Fruit fly (Drosophila melanogaster) whole organism, embryonic: ENCODE results near the gene CG9269.

Source experiments
- CG11398 ChIP-seq: fragments of 200-800 bp; sonication (Bioruptor generic); optimal IDR thresholded peaks from 2 replicates; lab custom pipeline; 2016; ENCODE audit warnings: missing biosample characterization, missing genetic modification characterization
- CG11504 ChIP-seq: fragments of 200-800 bp; sonication (Bioruptor generic); optimal IDR thresholded peaks from 3 replicates; lab custom pipeline; 2019; ENCODE audit warnings: missing biosample characterization, mild to moderate bottlenecking, missing genetic modification characterization, moderate library complexity
- CG11696 ChIP-seq: fragments of 200-800 bp; sonication (Bioruptor generic); IDR thresholded peaks from 2 replicates; pipeline ENCODE4 v1.3.6; 2022; ENCODE audit warnings: missing biosample characterization, missing genetic modification characterization
- CG12104 ChIP-seq: fragments of 200-800 bp; sonication (Bioruptor generic); optimal IDR thresholded peaks from 3 replicates; lab custom pipeline; 2016; ENCODE audit warnings: missing biosample characterization, missing genetic modification characterization
- CG1233 ChIP-seq: fragments of 200-800 bp; sonication (Bioruptor generic); optimal IDR thresholded peaks from 4 replicates; lab custom pipeline; 2018; ENCODE audit warnings: missing biosample characterization, mild to moderate bottlenecking, missing genetic modification characterization
- CG13287 ChIP-seq: fragments of 200-800 bp; sonication (Bioruptor generic); IDR thresholded peaks from 2 replicates; pipeline ENCODE4 v1.3.6; 2022; ENCODE audit warnings: missing biosample characterization, missing genetic modification characterization; ENCODE audit not compliant: partially characterized antibody
- CG16813 ChIP-seq: fragments of 200-800 bp; sonication (Bioruptor generic); IDR thresholded peaks from 3 replicates; pipeline ENCODE4 v1.3.6; 2022; ENCODE audit warnings: missing biosample characterization, missing genetic modification characterization; ENCODE audit not compliant: partially characterized antibody
- CG18011 ChIP-seq: fragments of 200-800 bp; sonication (Bioruptor generic); optimal IDR thresholded peaks from 2 replicates; lab custom pipeline; 2017; ENCODE audit warnings: missing biosample characterization, missing genetic modification characterization, mild to moderate bottlenecking, moderate library complexity, missing genotype
- CG18599 ChIP-seq: fragments of 200-800 bp; sonication (Bioruptor generic); optimal IDR thresholded peaks from 3 replicates; lab custom pipeline; 2017; ENCODE audit warnings: missing biosample characterization, missing genetic modification characterization, mild to moderate bottlenecking, moderate library complexity, missing genetic modification reagents
- CG2129 ChIP-seq: fragments of 200-800 bp; sonication (Bioruptor generic); IDR thresholded peaks from 2 replicates; pipeline ENCODE4 v1.3.6; 2022; ENCODE audit warnings: missing biosample characterization, missing genetic modification characterization; ENCODE audit not compliant: partially characterized antibody
- CG30020 ChIP-seq: fragments of 200-800 bp; optimal IDR thresholded peaks from 2 replicates; lab custom pipeline; 2019; ENCODE audit warnings: missing biosample characterization, mild to moderate bottlenecking, missing genetic modification characterization, moderate library complexity
- CG31388 ChIP-seq: fragments of 200-800 bp; sonication (Bioruptor generic); optimal IDR thresholded peaks from 2 replicates; lab custom pipeline; 2016; ENCODE audit warnings: missing biosample characterization, missing genetic modification characterization
- CG33213 ChIP-seq: fragments of 200-800 bp; sonication (Bioruptor generic); optimal IDR thresholded peaks from 3 replicates; lab custom pipeline; 2016; ENCODE audit warnings: missing biosample characterization, missing genetic modification characterization
- CG3726 ChIP-seq: fragments of 200-800 bp; sonication (Bioruptor generic); IDR thresholded peaks from 3 replicates; pipeline ENCODE4, ENCODE4 v1.3.6; 2022; ENCODE audit warnings: missing biosample characterization, missing genetic modification characterization
- CG42726 ChIP-seq: fragments of 200-800 bp; sonication (Bioruptor generic); IDR thresholded peaks from 2 replicates; pipeline ENCODE4 v1.3.6; 2022; ENCODE audit warnings: missing biosample characterization, missing genetic modification characterization; ENCODE audit not compliant: partially characterized antibody
- CG5953 ChIP-seq: fragments of 200-800 bp; sonication (Bioruptor generic); IDR thresholded peaks from 2 replicates; pipeline ENCODE4 v1.3.6; 2022; ENCODE audit warnings: missing biosample characterization, missing genetic modification characterization
- CG7987 ChIP-seq: fragments of 200-800 bp; sonication (Bioruptor generic); optimal IDR thresholded peaks from 2 replicates; lab custom pipeline; 2018; ENCODE audit warnings: missing biosample characterization, mild to moderate bottlenecking, missing genetic modification characterization, moderate library complexity
- CG8089 ChIP-seq: fragments of 200-800 bp; sonication (Bioruptor generic); optimal IDR thresholded peaks from 3 replicates; lab custom pipeline; 2016; ENCODE audit warnings: missing biosample characterization, missing genetic modification characterization
- CG8924 ChIP-seq: fragments of 200-800 bp; optimal IDR thresholded peaks from 3 replicates; lab custom pipeline; 2019; ENCODE audit warnings: missing biosample characterization, mild to moderate bottlenecking, missing genetic modification characterization, moderate library complexity
- CTCF ChIP-seq: fragments of 200-800 bp; sonication (Bioruptor generic); optimal IDR thresholded peaks from 2 replicates; lab custom pipeline; 2017; ENCODE audit warnings: missing biosample characterization, mild to moderate bottlenecking, missing genetic modification characterization, moderate library complexity
- CrebB ChIP-seq: fragments of 200-800 bp; sonication (Bioruptor generic); optimal IDR thresholded peaks from 3 replicates; lab custom pipeline; 2018; ENCODE audit warnings: missing biosample characterization, mild to moderate bottlenecking, missing genetic modification characterization
- D ChIP-seq, 2 experiments: fragments of 200-800 bp in 1 of 2; fragments of >200 bp in 1 of 2; sonication (Bioruptor generic) in 1 of 2; optimal IDR thresholded peaks; 2 replicates in 1 of 2; 3 replicates in 1 of 2; lab custom pipeline; 2017; ENCODE audit warnings: mild to moderate bottlenecking in 1 of 2, missing biosample characterization in 1 of 2, missing genetic modification characterization in 1 of 2, missing genetic modification reagents in 1 of 2
- Doc3 ChIP-seq: fragments of 200-800 bp; sonication (Bioruptor generic); IDR thresholded peaks from 3 replicates; pipeline ENCODE4 v1.3.6; 2022; ENCODE audit warnings: missing biosample characterization, missing genetic modification characterization; ENCODE audit not compliant: partially characterized antibody
- Dref ChIP-seq: fragments of 200-800 bp; sonication (Bioruptor generic); IDR thresholded peaks from 2 replicates; pipeline ENCODE4 v1.3.6; 2022; ENCODE audit warnings: missing biosample characterization, missing genetic modification characterization
- Ets97D ChIP-seq: fragments of 200-800 bp; sonication (Bioruptor generic); optimal IDR thresholded peaks from 3 replicates; lab custom pipeline; 2016; ENCODE audit warnings: missing biosample characterization, missing genetic modification characterization
- H15 ChIP-seq: fragments of 200-800 bp; sonication (Bioruptor generic); IDR thresholded peaks from 3 replicates; pipeline ENCODE4 v1.3.6; 2022; ENCODE audit warnings: missing biosample characterization, missing genetic modification characterization
- HmgZ ChIP-seq: fragments of 200-800 bp; sonication (Bioruptor generic); optimal IDR thresholded peaks from 2 replicates; lab custom pipeline; 2018; ENCODE audit warnings: missing biosample characterization, mild to moderate bottlenecking, missing genetic modification characterization
- Hr3 ChIP-seq: fragments of 200-800 bp; sonication (Bioruptor generic); optimal IDR thresholded peaks from 3 replicates; lab custom pipeline; 2016; ENCODE audit warnings: missing biosample characterization, missing genetic modification characterization
- Hsf ChIP-seq: fragments of 200-800 bp; sonication (Bioruptor generic); optimal IDR thresholded peaks from 3 replicates; lab custom pipeline; 2016; ENCODE audit warnings: missing biosample characterization, missing genetic modification characterization
- Lim3 ChIP-seq: fragments of 200-800 bp; sonication (Bioruptor generic); IDR thresholded peaks from 2 replicates; pipeline ENCODE4 v1.3.6; 2022; ENCODE audit warnings: missing biosample characterization, missing genetic modification characterization
- Mad ChIP-seq: fragments of 200-800 bp; sonication (Bioruptor generic); optimal IDR thresholded peaks from 2 replicates; lab custom pipeline; 2016; ENCODE audit warnings: missing biosample characterization, missing genetic modification characterization
- Myb ChIP-seq: fragments of 200-800 bp; sonication (Bioruptor generic); optimal IDR thresholded peaks from 2 replicates; lab custom pipeline; 2016; ENCODE audit warnings: missing biosample characterization, missing genetic modification characterization
- Sox100B ChIP-seq: fragments of 200-800 bp; sonication (Bioruptor generic); optimal IDR thresholded peaks from 3 replicates; lab custom pipeline; 2018; ENCODE audit warnings: missing biosample characterization, mild to moderate bottlenecking, missing genetic modification characterization
- Sry-β ChIP-seq: fragments of 200-800 bp; sonication (Bioruptor generic); optimal IDR thresholded peaks from 2 replicates; lab custom pipeline; 2018; ENCODE audit warnings: missing biosample characterization, mild to moderate bottlenecking, missing genetic modification characterization, moderate library complexity
- TFAM ChIP-seq: fragments of 200-800 bp; sonication (Bioruptor generic); optimal IDR thresholded peaks from 2 replicates; lab custom pipeline; 2017; ENCODE audit warnings: missing biosample characterization, missing genetic modification characterization, inconsistent platforms
- Usf ChIP-seq: fragments of 200-800 bp; sonication (Bioruptor generic); optimal IDR thresholded peaks from 2 replicates; lab custom pipeline; 2017; ENCODE audit warnings: missing genotype, missing biosample characterization, missing genetic modification characterization
- ash1 ChIP-seq: fragments of 200-800 bp; sonication (Bioruptor generic); optimal IDR thresholded peaks from 2 replicates; lab custom pipeline; 2018; ENCODE audit warnings: missing biosample characterization, mild to moderate bottlenecking, missing genetic modification characterization
- bowl ChIP-seq: fragments of 200-800 bp; sonication (Bioruptor generic); IDR thresholded peaks from 2 replicates; pipeline ENCODE4 v1.3.6; 2022; ENCODE audit warnings: missing biosample characterization, missing genetic modification characterization
- crol ChIP-seq: fragments of 200-800 bp; sonication (Bioruptor generic); IDR thresholded peaks from 2 replicates; pipeline ENCODE4 v1.3.6; 2022; ENCODE audit warnings: missing biosample characterization, missing genetic modification characterization
- da ChIP-seq: fragments of 200-800 bp; sonication (Bioruptor generic); optimal IDR thresholded peaks from 2 replicates; lab custom pipeline; 2016; ENCODE audit warnings: missing biosample characterization, missing genetic modification characterization
- en ChIP-seq: fragments of 200-800 bp; sonication (Bioruptor generic); optimal IDR thresholded peaks from 2 replicates; lab custom pipeline; 2016; ENCODE audit warnings: missing biosample characterization, missing genetic modification characterization
- gce ChIP-seq: fragments of 200-800 bp; sonication (Bioruptor generic); IDR thresholded peaks from 3 replicates; pipeline ENCODE4 v1.3.6; 2022; ENCODE audit warnings: missing biosample characterization, missing genetic modification characterization
- gem ChIP-seq: fragments of 200-800 bp; sonication (Bioruptor generic); optimal IDR thresholded peaks from 2 replicates; lab custom pipeline; 2019; ENCODE audit warnings: missing biosample characterization, mild to moderate bottlenecking, missing genetic modification characterization, moderate library complexity
- jing ChIP-seq: fragments of 200-800 bp; sonication (Bioruptor generic); optimal IDR thresholded peaks from 2 replicates; lab custom pipeline; 2018; ENCODE audit warnings: missing biosample characterization, mild to moderate bottlenecking, missing genetic modification characterization
- knrl ChIP-seq: fragments of 200-800 bp; sonication (Bioruptor generic); IDR thresholded peaks from 3 replicates; pipeline ENCODE4 v1.3.6; 2022; ENCODE audit warnings: missing biosample characterization, missing genetic modification characterization; ENCODE audit not compliant: partially characterized antibody
- nerfin-1 ChIP-seq: fragments of 200-800 bp; sonication (Bioruptor generic); optimal IDR thresholded peaks from 3 replicates; lab custom pipeline; 2019; ENCODE audit warnings: missing biosample characterization, mild to moderate bottlenecking, missing genetic modification characterization, moderate library complexity
- tx ChIP-seq: fragments of 200-800 bp; sonication (Bioruptor generic); optimal IDR thresholded peaks from 2 replicates; lab custom pipeline; 2016; ENCODE audit warnings: missing biosample characterization, missing genetic modification characterization
- usp ChIP-seq: fragments of >200 bp; optimal IDR thresholded peaks from 2 replicates; lab custom pipeline; 2017; ENCODE audit warnings: missing biosample characterization, missing genetic modification characterization
- yki ChIP-seq: fragments of >200 bp; optimal IDR thresholded peaks from 3 replicates; lab custom pipeline; 2018
- z ChIP-seq: fragments of 200-800 bp; sonication (Bioruptor generic); IDR thresholded peaks from 3 replicates; pipeline ENCODE4 v1.3.6; 2022; ENCODE audit warnings: missing biosample characterization, missing genetic modification characterization

The CG9269 gene

dm6 chr3R:13660924-13661659 lies 45.4 kb downstream of the CG9269 start, which contains the start of gene B52 (continued):
- TF ChIP-seq CG18599 (GFP tag; lab: Kevin White, UChicago) (peak; percentile 60), CG8924 (tag; lab: Kevin White, UChicago) (no peak), D (optimal IDR thresholded peaks at IDR 0.05; lab: Kevin White, UChicago) (peak; percentile 8), D (GFP tag; optimal IDR thresholded peaks at IDR 0.05; lab: Kevin White, UChicago) (peak; percentile 41), bowl (no peak), Lim3 (GFP tag; lab: Robert Waterston, UW) (no peak), Hsf (peak; percentile 65), CG30020 (peak; percentile 89), CG11696 (no peak), CG13287 (GFP tag; lab: Robert Waterston, UW) (0 out of 2 replicates have a peak, but pooled peaks have one; percentile 35), Hr3 (peak; percentile 27), jing (GFP tag; lab: Kevin White, UChicago) (peak; percentile 17), usp (GFP tag; lab: Kevin White, UChicago) (no peak), CG33213 (peak; percentile 72), gce (GFP tag; lab: Robert Waterston, UW) (peak; percentile 70; the same call in 1 of the 3 replicates), CG3726 (GFP tag; lab: Robert Waterston, UW) (no peak), tx (GFP tag; lab: Kevin White, UChicago) (no peak), Dref (GFP tag; lab: Robert Waterston, UW) (peak; percentile 80), Usf (GFP tag; lab: Kevin White, UChicago) (no peak), ash1 (GFP tag; lab: Kevin White, UChicago) (peak; percentile 25), CG42726 (GFP tag; lab: Robert Waterston, UW) (peak; percentile 41; the same call in 1 of the 2 replicates), TFAM (GFP tag; lab: Kevin White, UChicago) (no peak), gem (peak; percentile 41), CG1233 (GFP tag; lab: Kevin White, UChicago) (peak; percentile 63), Sry-β (GFP tag; lab: Kevin White, UChicago) (no peak), Doc3 (GFP tag; lab: Robert Waterston, UW) (no peak), CG11398 (GFP tag; lab: Kevin White, UChicago) (peak; percentile 77), CG7987 (GFP tag; lab: Kevin White, UChicago) (peak; percentile 93), CTCF (GFP tag; lab: Kevin White, UChicago) (no peak), CG31388 (GFP tag; lab: Kevin White, UChicago) (no peak), CG18011 (GFP tag; lab: Kevin White, UChicago) (peak; percentile 43), CG16813 (GFP tag; lab: Robert Waterston, UW) (peak; percentile 60), CG12104 (GFP tag; lab: Kevin White, UChicago) (peak; percentile 8), Sox100B (GFP tag; lab: Kevin White, UChicago) (peak; percentile 62), Mad (GFP tag; lab: Kevin White, UChicago) (peak; percentile 32), crol (GFP tag; lab: Robert Waterston, UW) (no peak), da (GFP tag; lab: Kevin White, UChicago) (peak; percentile 51), CG2129 (GFP tag; lab: Robert Waterston, UW) (peak; percentile 18; the same call in 1 of the 2 replicates), CG8089 (GFP tag; lab: Kevin White, UChicago) (peak; percentile 27), CrebB (peak; percentile 80), HmgZ (peak; percentile 61), H15 (GFP tag; lab: Robert Waterston, UW) (peak; percentile 60; the same call in 2 of the 3 replicates), knrl (GFP tag; lab: Robert Waterston, UW) (peak; percentile 59), CG11504 (tag; lab: Kevin White, UChicago) (no peak), yki (lab: Kevin White, UChicago) (no peak), nerfin-1 (tag; lab: Kevin White, UChicago) (peak; percentile 75), en (GFP tag; lab: Kevin White, UChicago) (peak; percentile 57), Ets97D (GFP tag; lab: Kevin White, UChicago) (peak; percentile 99), z (GFP tag; lab: Robert Waterston, UW) (no peak), Myb (peak; percentile 35), CG5953 (GFP tag; lab: Robert Waterston, UW) (no peak)
